Worm (Caenorhabditis elegans) whole organism, L3 larva: ENCODE data around the gene F19B10.10.

Experiments
- ZK546.5 ChIP-seq: sonication (generic microtip); optimal IDR thresholded peaks from 2 replicates; lab custom pipeline; 2017; ENCODE audit warnings: missing biosample characterization, missing genetic modification characterization
- aly-2 ChIP-seq: fragments of 150-350 bp; optimal IDR thresholded peaks from 2 replicates; lab custom pipeline; 2014; ENCODE audit warnings: missing biosample characterization, missing genetic modification characterization
- ama-1 ChIP-seq: fragments of 150-350 bp; optimal IDR thresholded peaks from 2 replicates; lab custom pipeline; 2018
- ceh-16 ChIP-seq: sonication (generic microtip); optimal IDR thresholded peaks from 2 replicates; lab custom pipeline; 2017; ENCODE audit warnings: missing biosample characterization, missing genetic modification characterization
- ceh-82 ChIP-seq: fragments of 150-350 bp; optimal IDR thresholded peaks from 2 replicates; lab custom pipeline; 2014; ENCODE audit warnings: missing biosample characterization, missing genetic modification characterization
- ceh-9 ChIP-seq: sonication (generic microtip); optimal IDR thresholded peaks from 2 replicates; lab custom pipeline; 2018; ENCODE audit warnings: missing biosample characterization, missing genetic modification characterization
- daf-12 ChIP-seq: fragments of 150-350 bp; optimal IDR thresholded peaks from 2 replicates; lab custom pipeline; 2014; ENCODE audit warnings: missing biosample characterization, missing genetic modification reagents, missing genetic modification characterization
- egl-5 ChIP-seq: fragments of 150-350 bp; optimal IDR thresholded peaks from 2 replicates; lab custom pipeline; 2017; ENCODE audit warnings: missing biosample characterization, missing genetic modification reagents, missing genetic modification characterization, inconsistent platforms
- elt-2 ChIP-seq: sonication (generic microtip); optimal IDR thresholded peaks from 2 replicates; lab custom pipeline; 2016; ENCODE audit warnings: missing genetic modification reagents, mild to moderate bottlenecking, missing genetic modification characterization, missing compliant biosample characterization
- elt-3 ChIP-seq, 3 experiments: fragments of 150-350 bp in 1 of 3; sonication (generic microtip) in 2 of 3; optimal IDR thresholded peaks; 2 replicates in 2 of 3; 4 replicates in 1 of 3; lab custom pipeline; 2014 to 2017; ENCODE audit warnings: missing biosample characterization in 3 of 3, missing genetic modification characterization in 3 of 3
- eor-1 ChIP-seq, 2 experiments: fragments of 150-350 bp; optimal IDR thresholded peaks; 2 replicates each; lab custom pipeline; 2014 to 2018; ENCODE audit warnings: missing biosample characterization in 2 of 2, missing genetic modification characterization in 2 of 2
- fkh-10 ChIP-seq: sonication (generic microtip); optimal IDR thresholded peaks from 2 replicates; lab custom pipeline; 2017; ENCODE audit warnings: missing biosample characterization, missing genetic modification reagents, missing genetic modification characterization
- fos-1 ChIP-seq: fragments of 150-350 bp; optimal IDR thresholded peaks from 2 replicates; lab custom pipeline; 2014; ENCODE audit warnings: missing biosample characterization, missing genetic modification characterization
- hmg-11 ChIP-seq: sonication (generic microtip); optimal IDR thresholded peaks from 2 replicates; lab custom pipeline; 2016; ENCODE audit warnings: missing genetic modification characterization, missing compliant biosample characterization
- jun-1 ChIP-seq: fragments of 150-350 bp; optimal IDR thresholded peaks from 2 replicates; lab custom pipeline; 2014; ENCODE audit warnings: missing biosample characterization, missing genetic modification reagents, missing genetic modification characterization
- lin-15B ChIP-seq: fragments of 150-350 bp; optimal IDR thresholded peaks from 2 replicates; lab custom pipeline; 2014; ENCODE audit warnings: missing biosample characterization, missing genetic modification characterization
- lin-39 ChIP-seq: fragments of 150-350 bp; optimal IDR thresholded peaks from 2 replicates; lab custom pipeline; 2018; ENCODE audit warnings: missing biosample characterization, missing genetic modification reagents, missing genetic modification characterization
- mml-1 ChIP-seq: fragments of 150-350 bp; sonication (generic microtip); optimal IDR thresholded peaks from 3 replicates; lab custom pipeline; 2014; ENCODE audit warnings: missing biosample characterization, missing genetic modification characterization
- nfya-1 ChIP-seq: sonication (generic microtip); optimal IDR thresholded peaks from 2 replicates; lab custom pipeline; 2017; ENCODE audit warnings: missing genetic modification characterization, mild to moderate bottlenecking, missing compliant biosample characterization, antibody characterized with exemption, moderate library complexity; ENCODE audit not compliant: insufficient read depth
- nhr-11 ChIP-seq: fragments of 150-350 bp; optimal IDR thresholded peaks from 2 replicates; lab custom pipeline; 2014; ENCODE audit warnings: missing biosample characterization, missing genetic modification characterization
- nhr-12 ChIP-seq: fragments of 150-350 bp; optimal IDR thresholded peaks from 2 replicates; lab custom pipeline; 2014; ENCODE audit warnings: missing biosample characterization, missing genetic modification characterization
- nhr-23 ChIP-seq: fragments of 150-350 bp; optimal IDR thresholded peaks from 2 replicates; lab custom pipeline; 2014; ENCODE audit warnings: missing biosample characterization, missing genetic modification reagents, missing genetic modification characterization
- nhr-237 ChIP-seq: fragments of 150-350 bp; optimal IDR thresholded peaks from 2 replicates; lab custom pipeline; 2014; ENCODE audit warnings: missing biosample characterization, missing genetic modification characterization
- nhr-28 ChIP-seq: fragments of 150-350 bp; optimal IDR thresholded peaks from 2 replicates; lab custom pipeline; 2014; ENCODE audit warnings: missing biosample characterization, missing genetic modification characterization
- nhr-43 ChIP-seq: sonication (generic microtip); optimal IDR thresholded peaks from 2 replicates; lab custom pipeline; 2016; ENCODE audit warnings: mild to moderate bottlenecking, missing genetic modification characterization, missing compliant biosample characterization; ENCODE audit not compliant: poor library complexity, severe bottlenecking
- nhr-67 ChIP-seq: fragments of 150-350 bp; optimal IDR thresholded peaks from 2 replicates; lab custom pipeline; 2014; ENCODE audit warnings: missing biosample characterization, missing genetic modification characterization
- nhr-77 ChIP-seq: fragments of 150-350 bp; optimal IDR thresholded peaks from 2 replicates; lab custom pipeline; 2014; ENCODE audit warnings: missing biosample characterization, missing genetic modification characterization
- pqm-1 ChIP-seq: fragments of 150-350 bp; optimal IDR thresholded peaks from 2 replicates; lab custom pipeline; 2017; ENCODE audit warnings: missing biosample characterization, missing genetic modification characterization, inconsistent platforms
- snpc-4 ChIP-seq: fragments of 150-350 bp; optimal IDR thresholded peaks from 2 replicates; lab custom pipeline; 2014; ENCODE audit warnings: missing biosample characterization, missing genetic modification characterization
- tbx-2 ChIP-seq: sonication (generic microtip); optimal IDR thresholded peaks from 2 replicates; lab custom pipeline; 2016; ENCODE audit warnings: mild to moderate bottlenecking, missing genetic modification characterization, missing compliant biosample characterization
- unc-62 ChIP-seq: fragments of 150-350 bp; sonication (generic microtip); optimal IDR thresholded peaks from 4 replicates; lab custom pipeline; 2014; ENCODE audit warnings: missing biosample characterization, missing genetic modification reagents, missing genetic modification characterization
- zag-1 ChIP-seq: fragments of 150-350 bp; optimal IDR thresholded peaks from 2 replicates; lab custom pipeline; 2014; ENCODE audit warnings: missing biosample characterization, missing genetic modification characterization
- ztf-11 ChIP-seq: fragments of 150-350 bp; optimal IDR thresholded peaks from 2 replicates; lab custom pipeline; 2014; ENCODE audit warnings: missing biosample characterization, missing genetic modification characterization

F19B10.10 gene

DNA sequence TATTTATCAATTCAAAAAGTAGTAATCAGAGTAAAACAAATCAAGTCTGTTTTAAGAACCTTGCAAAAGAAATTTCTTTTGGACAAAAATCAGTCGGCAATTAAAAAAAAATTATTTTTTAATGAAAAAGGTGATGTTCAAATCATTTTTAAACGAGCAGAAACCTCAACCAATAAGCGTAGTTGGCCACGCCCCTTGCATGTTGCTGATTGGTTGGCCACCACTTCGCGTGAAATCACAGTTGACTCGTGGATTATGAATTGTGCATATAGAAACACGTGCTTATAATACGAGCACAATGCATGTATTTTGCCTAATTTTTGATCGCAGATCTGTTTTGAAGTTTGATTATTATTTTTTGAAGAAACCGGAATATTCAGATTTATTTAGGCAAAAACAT lies 16.0 kb downstream of the F19B10.10 start:
- TF ChIP-seq ceh-9 (no peak), nfya-1 (tag; lab: Kevin White, UChicago) (peak; percentile 55)

DNA sequence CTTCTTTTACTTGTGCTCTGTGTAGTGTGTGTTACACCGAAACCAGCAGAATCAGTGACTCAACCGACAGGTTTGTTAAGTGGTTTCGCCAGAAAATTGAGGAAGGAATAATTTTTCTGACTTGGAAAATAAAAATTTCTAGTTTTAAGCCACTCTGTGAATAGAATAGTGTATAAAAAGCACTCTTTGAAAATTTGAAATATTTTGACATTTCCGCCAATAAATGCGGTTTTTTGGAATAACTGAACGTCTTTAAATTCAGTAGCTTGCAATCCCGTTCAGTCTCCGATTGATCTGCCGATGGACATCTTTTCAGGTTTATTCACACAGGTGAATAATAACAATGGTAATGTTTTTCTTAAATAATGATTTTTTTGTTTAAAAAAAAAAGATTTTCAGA lies 16.7 kb downstream of the F19B10.10 start, which contains the start of gene F19B10.3:
TSS of gene F19B10.3 (plus strand) at position 301 of the 400 bp plus-strand sequence.
- TF ChIP-seq mml-1 (no peak), nhr-11 (tag; lab: Kevin White, UChicago) (no peak)

DNA sequence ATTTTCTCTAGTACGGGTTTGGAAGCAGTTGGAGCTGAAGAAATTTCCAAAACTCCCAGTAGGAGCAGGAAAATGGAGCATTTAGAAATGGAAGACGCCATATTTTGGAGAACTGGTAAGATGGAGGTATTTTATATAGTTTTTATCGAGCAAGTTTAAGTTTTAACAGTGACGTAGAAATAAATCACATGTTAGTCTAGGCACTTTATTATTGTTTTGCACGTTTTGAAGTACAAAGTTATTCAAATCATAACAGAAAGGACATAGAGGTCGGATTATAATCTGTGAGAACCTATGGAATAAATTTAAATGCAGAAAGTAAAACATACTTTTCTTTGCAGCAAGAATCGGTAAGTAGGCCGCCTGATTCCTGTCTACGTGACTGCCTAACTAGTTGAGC lies 17.4 kb downstream of the F19B10.10 start, which contains the start of gene F19B10.6:
TSS of gene F19B10.6 (minus strand) at position 101 of the 400 bp plus-strand sequence.
- TF ChIP-seq ztf-11 (tag; lab: Kevin White, UChicago) (no peak), daf-12 (no peak), nhr-67 (tag; lab: Kevin White, UChicago) (no peak), nhr-77 (tag; lab: Kevin White, UChicago) (no peak)

- TF ChIP-seq aly-2 (tag; lab: Kevin White, UChicago) (no peak), egl-5 (tag; lab: Kevin White, UChicago) (no peak), elt-2 (tag; lab: Kevin White, UChicago) (peak; percentile 70), nfya-1 (tag; lab: Kevin White, UChicago) (peak; percentile 14), elt-3 (tag; optimal IDR thresholded peaks at IDR 0.05; lab: Kevin White, UChicago) (peak in 1 of 3 experiments; percentile 41), fos-1 (no peak), pqm-1 (tag; lab: Kevin White, UChicago) (peak; percentile 56)
Observed at ce11 chrII:3661932-3662331, 19.3 kb downstream of the F19B10.10 start, which contains the start of gene F19B10.13. F19B10.13 (plus strand) TSS chrII:3662274.

DNA sequence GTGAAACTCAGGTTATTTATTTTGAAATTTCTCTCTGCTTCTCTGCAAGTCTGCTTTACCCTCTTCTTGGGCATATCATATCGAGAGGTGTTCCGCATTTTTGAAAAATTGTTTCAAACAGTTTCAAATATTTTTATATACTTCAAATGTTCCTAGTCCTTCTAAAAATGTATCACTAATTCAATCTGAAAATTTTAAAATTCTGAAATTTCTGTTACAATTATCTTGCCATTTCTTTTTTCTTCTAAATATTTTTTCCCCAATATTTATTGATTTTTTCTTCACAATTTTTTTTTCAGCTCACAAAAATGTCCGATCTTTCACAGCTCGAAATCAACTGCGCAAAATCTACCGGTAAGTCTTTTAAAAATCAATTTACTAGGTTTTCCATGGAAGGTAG lies 21.4 kb downstream of the F19B10.10 start, which contains the start of gene F19B10.4:
TSS of gene F19B10.4 (plus strand) at position 301 of the 400 bp plus-strand sequence.
- TF ChIP-seq tbx-2 (tag; lab: Kevin White, UChicago) (no peak), ama-1 (lab: Kevin White, UChicago) (no peak), zag-1 (tag; lab: Kevin White, UChicago) (no peak)
- TF ChIP-seq, all 47 proteins: peak for 0

- no peak for TF ChIP-seq ceh-16
- TF ChIP-seq nhr-11 (tag; lab: Kevin White, UChicago), result no peak
- no peak for TF ChIP-seq lin-39
- TF ChIP-seq ZK546.5 (tag; lab: Kevin White, UChicago), result no peak
- no peak for TF ChIP-seq jun-1
- TF ChIP-seq unc-62 (GFP tag; lab: Kevin White, UChicago), result no peak
- no peak for TF ChIP-seq ceh-82 (tag; lab: Kevin White, UChicago)
- no peak for TF ChIP-seq nhr-77 (tag; lab: Kevin White, UChicago)
- no peak for TF ChIP-seq nhr-67 (tag; lab: Kevin White, UChicago)
- no peak for TF ChIP-seq eor-1 (tag; optimal IDR thresholded peaks at IDR 0.05; lab: Kevin White, UChicago)
- no peak for TF ChIP-seq pqm-1 (tag; lab: Kevin White, UChicago)
- TF ChIP-seq nhr-28, result no peak
Observed at ce11 chrII:3655378-3655777, 25.8 kb downstream of the F19B10.10 start, which contains the start of gene F19B10.5. F19B10.5 (plus strand) TSS chrII:3655678.

DNA sequence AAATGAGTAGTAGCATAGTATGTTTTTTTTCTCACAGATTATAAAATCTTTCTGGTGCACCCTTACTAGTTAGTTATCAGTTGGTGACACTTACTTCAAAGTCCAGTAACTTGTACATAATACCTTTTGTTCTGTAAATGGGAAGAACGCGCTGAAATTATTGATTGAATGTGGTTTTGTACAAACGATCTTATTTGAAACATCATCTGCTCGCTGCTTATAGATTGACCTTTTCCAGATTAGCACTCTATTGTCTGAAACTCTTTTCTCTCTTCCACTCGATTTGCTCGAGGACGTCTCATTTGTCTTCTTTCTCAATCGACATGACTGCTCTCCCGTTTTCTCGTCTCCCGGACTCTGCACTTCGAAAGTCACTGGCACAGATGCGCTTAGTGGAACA lies 34.1 kb downstream of the F19B10.10 start, which contains the start of gene fbxb-33:
TSS of gene fbxb-33 (plus strand) at position 301 of the 400 bp plus-strand sequence.
- TF ChIP-seq tbx-2 (tag; lab: Kevin White, UChicago), result no peak
- TF ChIP-seq elt-2 (tag; lab: Kevin White, UChicago), result no peak
- TF ChIP-seq ztf-11 (tag; lab: Kevin White, UChicago), result no peak
- no peak for TF ChIP-seq hmg-11 (tag; lab: Kevin White, UChicago)
- no peak for TF ChIP-seq nhr-23
- TF ChIP-seq mml-1, result no peak
- TF ChIP-seq lin-15B, result no peak
- TF ChIP-seq nhr-11 (tag; lab: Kevin White, UChicago), result no peak
- no peak for TF ChIP-seq nhr-43 (tag; lab: Kevin White, UChicago)
- TF ChIP-seq snpc-4 (tag; lab: Kevin White, UChicago), result no peak
- no peak for TF ChIP-seq ceh-82 (tag; lab: Kevin White, UChicago)
- TF ChIP-seq unc-62 (GFP tag; lab: Kevin White, UChicago), result no peak
- no peak for TF ChIP-seq nhr-237
- no peak for TF ChIP-seq nhr-12
- no peak for TF ChIP-seq fkh-10 (GFP tag; lab: Kevin White, UChicago)
- TF ChIP-seq elt-3 (tag; optimal IDR thresholded peaks at IDR 0.05; lab: Kevin White, UChicago), result no peak
- no peak for TF ChIP-seq daf-12
